Worm (Caenorhabditis elegans) whole organism, L1 larva: ENCODE data around the gene srbc-66.

ENCODE experiments used
- dpl-1 ChIP-seq, 3 experiments: fragments of 150-350 bp in 2 of 3; sonication (generic microtip) in 1 of 3; optimal IDR thresholded peaks; 2 replicates each; lab custom pipeline; 2014 to 2017; ENCODE audit warnings: missing biosample characterization in 3 of 3, missing genetic modification characterization in 3 of 3, missing genetic modification reagents in 3 of 3
- egl-27 ChIP-seq, 2 experiments: fragments of 150-350 bp in 1 of 2; sonication (generic microtip); optimal IDR thresholded peaks; 3 replicates each; lab custom pipeline; 2017 to 2018; ENCODE audit warnings: missing biosample characterization in 2 of 2, missing genetic modification characterization in 2 of 2, missing genetic modification reagents in 2 of 2
- elt-2 ChIP-seq: sonication (generic microtip); optimal IDR thresholded peaks from 2 replicates; lab custom pipeline; 2016; ENCODE audit warnings: missing genetic modification characterization, mild to moderate bottlenecking, inconsistent platforms, missing compliant biosample characterization, missing genetic modification reagents
- hpl-2 ChIP-seq: fragments of 150-350 bp; optimal IDR thresholded peaks from 2 replicates; lab custom pipeline; 2014; ENCODE audit warnings: missing biosample characterization, missing genetic modification reagents, missing genetic modification characterization
- lin-13 ChIP-seq: fragments of 150-350 bp; optimal IDR thresholded peaks from 2 replicates; lab custom pipeline; 2014; ENCODE audit warnings: missing biosample characterization, missing genetic modification reagents, missing genetic modification characterization
- lin-35 ChIP-seq, 2 experiments: fragments of 150-350 bp; optimal IDR thresholded peaks; 2 replicates each; lab custom pipeline; 2014; ENCODE audit warnings: missing biosample characterization in 2 of 2, missing genetic modification characterization in 2 of 2, missing genetic modification reagents in 2 of 2
- lin-39 ChIP-seq: fragments of 150-350 bp; optimal IDR thresholded peaks from 2 replicates; lab custom pipeline; 2014; ENCODE audit warnings: missing biosample characterization, missing genetic modification reagents, missing genetic modification characterization
- lir-3 ChIP-seq: sonication (generic microtip); optimal IDR thresholded peaks from 2 replicates; lab custom pipeline; 2016; ENCODE audit warnings: mild to moderate bottlenecking, missing genetic modification characterization, moderate library complexity, missing compliant biosample characterization; ENCODE audit not compliant: poor library complexity
- skn-1 ChIP-seq: fragments of 150-350 bp; optimal IDR thresholded peaks from 2 replicates; lab custom pipeline; 2014; ENCODE audit warnings: missing biosample characterization, missing genetic modification characterization
- unc-98 ChIP-seq: fragments of 200-800 bp; sonication (Bioruptor generic); IDR thresholded peaks from 2 replicates; pipeline ENCODE4 v1.3.6; 2022; ENCODE audit warnings: missing genetic modification characterization, missing compliant biosample characterization
- xbp-1 ChIP-seq: sonication (generic microtip); optimal IDR thresholded peaks from 2 replicates; lab custom pipeline; 2016; ENCODE audit warnings: missing genetic modification characterization, missing compliant biosample characterization
- zag-1 ChIP-seq: fragments of 150-350 bp; optimal IDR thresholded peaks from 2 replicates; lab custom pipeline; 2014; ENCODE audit warnings: missing biosample characterization, missing genetic modification characterization

- TF ChIP-seq lir-3 (tag; lab: Kevin White, UChicago), result no peak
- TF ChIP-seq lin-35 (GFP tag; optimal IDR thresholded peaks at IDR 0.05; lab: Kevin White, UChicago), result no peak
- TF ChIP-seq egl-27 (tag; optimal IDR thresholded peaks at IDR 0.05; lab: Kevin White, UChicago), result no peak
- TF ChIP-seq hpl-2 (GFP tag; lab: Kevin White, UChicago), result no peak
- TF ChIP-seq xbp-1 (tag; lab: Kevin White, UChicago), result no peak
- TF ChIP-seq unc-98 (GFP tag; lab: Robert Waterston, UW), result no peak
- no peak for TF ChIP-seq skn-1
- no peak for TF ChIP-seq zag-1 (tag; lab: Kevin White, UChicago)
- no peak for TF ChIP-seq dpl-1 (GFP tag; optimal IDR thresholded peaks at IDR 0.05; lab: Kevin White, UChicago)
- TF ChIP-seq elt-2 (tag; lab: Kevin White, UChicago), result no peak
- no peak for TF ChIP-seq lin-39 (tag; lab: Kevin White, UChicago)
- TF ChIP-seq lin-13 (GFP tag; lab: Kevin White, UChicago), result no peak
These were observed 33.6 kb upstream of the srbc-66 start, which contains the start of gene C07G3.15 for ce11 chrV:3496880-3497279.
